Fruit fly (Drosophila melanogaster) whole organism, prepupa: ENCODE results near the gene corn.
A peak's percentile ranks its signal among the peaks of the same experiment; 100 is the strongest.

ENCODE experiments used
- Blimp-1 ChIP-seq: fragments of 200-800 bp; sonication (Bioruptor generic); optimal IDR thresholded peaks from 3 replicates; lab custom pipeline; 2017; ENCODE audit warnings: missing biosample characterization, missing genetic modification characterization, mild to moderate bottlenecking, moderate library complexity, missing genetic modification reagents
- CG10631 ChIP-seq: fragments of 200-800 bp; sonication (Bioruptor generic); optimal IDR thresholded peaks from 2 replicates; lab custom pipeline; 2016; ENCODE audit warnings: missing biosample characterization, missing genetic modification characterization
- CG11762 ChIP-seq: fragments of 200-800 bp; sonication (Bioruptor generic); optimal IDR thresholded peaks from 3 replicates; lab custom pipeline; 2016; ENCODE audit warnings: missing biosample characterization, missing genetic modification characterization; ENCODE audit not compliant: insufficient read depth
- CG11902 ChIP-seq: fragments of 200-800 bp; sonication (Bioruptor generic); optimal IDR thresholded peaks from 3 replicates; lab custom pipeline; 2016; ENCODE audit warnings: missing biosample characterization, missing genetic modification characterization
- CG15336 ChIP-seq: fragments of 200-800 bp; sonication (Bioruptor generic); IDR thresholded peaks from 2 replicates; pipeline ENCODE4 v1.3.6; 2022; ENCODE audit warnings: missing biosample characterization, missing genetic modification characterization
- CG1621 ChIP-seq: fragments of 200-800 bp; sonication (Bioruptor generic); optimal IDR thresholded peaks from 3 replicates; lab custom pipeline; 2018; ENCODE audit warnings: missing biosample characterization, mild to moderate bottlenecking, missing genetic modification characterization
- CG16779 ChIP-seq: fragments of 200-800 bp; sonication (Bioruptor generic); optimal IDR thresholded peaks from 3 replicates; lab custom pipeline; 2017; ENCODE audit warnings: missing biosample characterization, mild to moderate bottlenecking, missing genetic modification characterization
- CG34406 ChIP-seq: fragments of 200-800 bp; sonication (Bioruptor generic); optimal IDR thresholded peaks from 3 replicates; lab custom pipeline; 2016; ENCODE audit warnings: missing biosample characterization, missing genetic modification characterization
- CG3919 ChIP-seq: fragments of 200-800 bp; sonication (Bioruptor generic); optimal IDR thresholded peaks from 3 replicates; lab custom pipeline; 2016; ENCODE audit warnings: missing biosample characterization, missing genetic modification characterization
- CG4318 ChIP-seq: fragments of 200-800 bp; sonication (Bioruptor generic); optimal IDR thresholded peaks from 3 replicates; lab custom pipeline; 2017; ENCODE audit warnings: missing biosample characterization, mild to moderate bottlenecking, missing genetic modification characterization
- CG6163 ChIP-seq: fragments of 200-800 bp; sonication (Bioruptor generic); IDR thresholded peaks from 3 replicates; pipeline ENCODE4 v1.3.6; 2022; ENCODE audit warnings: missing biosample characterization, missing genetic modification characterization
- CG6276 ChIP-seq: fragments of 200-800 bp; sonication (Bioruptor generic); optimal IDR thresholded peaks from 2 replicates; lab custom pipeline; 2017; ENCODE audit warnings: missing biosample characterization, mild to moderate bottlenecking, missing genetic modification characterization
- CG6792 ChIP-seq: fragments of 200-800 bp; sonication (Bioruptor generic); optimal IDR thresholded peaks from 3 replicates; lab custom pipeline; 2016; ENCODE audit warnings: missing biosample characterization, missing genetic modification characterization
- CG6854 ChIP-seq: fragments of 200-800 bp; sonication (Bioruptor generic); optimal IDR thresholded peaks from 2 replicates; lab custom pipeline; 2017; ENCODE audit warnings: missing biosample characterization, mild to moderate bottlenecking, missing genetic modification characterization
- CG8119 ChIP-seq: fragments of 200-800 bp; sonication (Bioruptor generic); IDR thresholded peaks from 3 replicates; pipeline ENCODE4 v1.3.6; 2022; ENCODE audit warnings: missing biosample characterization, missing genetic modification characterization
- CG8319 ChIP-seq: fragments of 200-800 bp; sonication (Bioruptor generic); optimal IDR thresholded peaks from 3 replicates; lab custom pipeline; 2016; ENCODE audit warnings: missing biosample characterization, missing genetic modification characterization
- Eip75B ChIP-seq: fragments of 200-800 bp; sonication (Bioruptor generic); optimal IDR thresholded peaks from 3 replicates; lab custom pipeline; 2016; ENCODE audit warnings: missing biosample characterization, missing genetic modification characterization
- Eip78C ChIP-seq: fragments of 200-800 bp; sonication (Bioruptor generic); peaks from one replicate; lab custom pipeline; 2016; ENCODE audit warnings: missing biosample characterization, missing genetic modification characterization
- Eip93F ChIP-seq: fragments of 200-800 bp; sonication (Bioruptor generic); optimal IDR thresholded peaks from 2 replicates; lab custom pipeline; 2016; ENCODE audit warnings: missing biosample characterization, mild to moderate bottlenecking, missing genetic modification characterization
- Ets96B ChIP-seq: fragments of 200-800 bp; optimal IDR thresholded peaks from 2 replicates; lab custom pipeline; 2019; ENCODE audit warnings: missing biosample characterization, mild to moderate bottlenecking, missing genetic modification characterization, moderate library complexity
- Hr39 ChIP-seq: fragments of 200-800 bp; sonication (Bioruptor generic); optimal IDR thresholded peaks from 2 replicates; lab custom pipeline; 2016; ENCODE audit warnings: missing biosample characterization, missing genetic modification characterization
- Hr4 ChIP-seq: fragments of 200-800 bp; sonication (Bioruptor generic); optimal IDR thresholded peaks from 3 replicates; lab custom pipeline; 2016; ENCODE audit warnings: missing biosample characterization, missing genetic modification characterization
- Lpt ChIP-seq: fragments of 200-800 bp; sonication (Bioruptor generic); optimal IDR thresholded peaks from 3 replicates; lab custom pipeline; 2016; ENCODE audit warnings: missing biosample characterization, missing genetic modification characterization
- Met ChIP-seq: fragments of 200-800 bp; sonication (Bioruptor generic); optimal IDR thresholded peaks from 3 replicates; lab custom pipeline; 2016; ENCODE audit warnings: missing biosample characterization, missing genetic modification characterization
- OdsH ChIP-seq: fragments of 200-800 bp; sonication (Bioruptor generic); optimal IDR thresholded peaks from 3 replicates; lab custom pipeline; 2016; ENCODE audit warnings: missing biosample characterization, missing genetic modification characterization
- Smox ChIP-seq: fragments of 200-800 bp; sonication (Bioruptor generic); optimal IDR thresholded peaks from 3 replicates; lab custom pipeline; 2016; ENCODE audit warnings: missing biosample characterization, missing genetic modification characterization
- Sox15 ChIP-seq: fragments of 200-800 bp; sonication (Bioruptor generic); optimal IDR thresholded peaks from 3 replicates; lab custom pipeline; 2016; ENCODE audit warnings: missing biosample characterization, missing genetic modification characterization
- achi ChIP-seq: fragments of 200-800 bp; sonication (Bioruptor generic); optimal IDR thresholded peaks from 3 replicates; lab custom pipeline; 2016; ENCODE audit warnings: missing biosample characterization, missing genetic modification characterization
- acj6 ChIP-seq: fragments of 200-800 bp; sonication (Bioruptor generic); optimal IDR thresholded peaks from 3 replicates; lab custom pipeline; 2016; ENCODE audit warnings: missing biosample characterization, missing genetic modification characterization
- eg ChIP-seq: fragments of 200-800 bp; sonication (Bioruptor generic); IDR thresholded peaks from 3 replicates; pipeline ENCODE4 v1.3.6; 2022; ENCODE audit warnings: missing biosample characterization, missing genetic modification characterization
- fd59A ChIP-seq: fragments of 200-800 bp; sonication (Bioruptor generic); optimal IDR thresholded peaks from 2 replicates; lab custom pipeline; 2017; ENCODE audit warnings: missing biosample characterization, mild to moderate bottlenecking, missing genetic modification characterization, missing genetic modification reagents
- fd85E ChIP-seq: fragments of 200-800 bp; sonication (Bioruptor generic); optimal IDR thresholded peaks from 3 replicates; lab custom pipeline; 2016; ENCODE audit warnings: missing biosample characterization, missing genetic modification characterization
- fkh ChIP-seq: fragments of 200-800 bp; sonication (Bioruptor generic); optimal IDR thresholded peaks from 3 replicates; lab custom pipeline; 2017; ENCODE audit warnings: missing biosample characterization, mild to moderate bottlenecking, missing genetic modification characterization, moderate library complexity
- lz ChIP-seq: fragments of 200-800 bp; sonication (Bioruptor generic); optimal IDR thresholded peaks from 3 replicates; lab custom pipeline; 2016; ENCODE audit warnings: missing biosample characterization, missing genetic modification characterization
- net ChIP-seq: fragments of 200-800 bp; sonication (Bioruptor generic); optimal IDR thresholded peaks from 3 replicates; lab custom pipeline; 2016; ENCODE audit warnings: missing biosample characterization, missing genetic modification characterization
- salr ChIP-seq, 2 experiments: fragments of 200-800 bp; sonication (Bioruptor generic); optimal IDR thresholded peaks; 3 replicates each; lab custom pipeline; 2016 to 2018; ENCODE audit warnings: missing biosample characterization in 2 of 2, missing genetic modification characterization in 2 of 2, mild to moderate bottlenecking in 1 of 2
- spab ChIP-seq: fragments of 200-800 bp; sonication (Bioruptor generic); optimal IDR thresholded peaks from 2 replicates; lab custom pipeline; 2017; ENCODE audit warnings: missing biosample characterization, mild to moderate bottlenecking, missing genetic modification characterization, missing genetic modification reagents
- svp ChIP-seq: fragments of 200-800 bp; sonication (Bioruptor generic); peaks from one replicate; lab custom pipeline; 2016; ENCODE audit warnings: missing biosample characterization, missing genetic modification characterization

The corn gene

dm6 chr3L:7131447-7131983 lies 25.4 kb downstream of the corn start, which contains the start of gene Acbp2 (continued):
- no peak for TF ChIP-seq CG11762 (GFP tag; lab: Kevin White, UChicago)
- TF ChIP-seq lz (GFP tag; lab: Kevin White, UChicago): no peak
- TF ChIP-seq net: peak; percentile 9
- TF ChIP-seq spab: no peak
- TF ChIP-seq Eip93F: no peak
- TF ChIP-seq Smox (GFP tag; lab: Kevin White, UChicago): no peak
- no peak for TF ChIP-seq Hr39
- no peak for TF ChIP-seq CG1621 (tag; lab: Kevin White, UChicago)
- TF ChIP-seq fd85E (GFP tag; lab: Kevin White, UChicago): no peak
- TF ChIP-seq Met (GFP tag; lab: Kevin White, UChicago): no peak
- no peak for TF ChIP-seq Eip75B (GFP tag; lab: Kevin White, UChicago)
- TF ChIP-seq CG3919 (GFP tag; lab: Kevin White, UChicago): peak; percentile 2
- no peak for TF ChIP-seq Hr4 (GFP tag; lab: Kevin White, UChicago)

- TF ChIP-seq CG34406 (GFP tag; lab: Kevin White, UChicago) (no peak), Eip78C (GFP tag; lab: Kevin White, UChicago) (peak; percentile 3)
These were observed 26.3 kb downstream of the corn start, which contains the start of gene Acbp3 for dm6 chr3L:7130574-7130973. Acbp3 (plus strand) TSS chr3L:7130874.

DNA sequence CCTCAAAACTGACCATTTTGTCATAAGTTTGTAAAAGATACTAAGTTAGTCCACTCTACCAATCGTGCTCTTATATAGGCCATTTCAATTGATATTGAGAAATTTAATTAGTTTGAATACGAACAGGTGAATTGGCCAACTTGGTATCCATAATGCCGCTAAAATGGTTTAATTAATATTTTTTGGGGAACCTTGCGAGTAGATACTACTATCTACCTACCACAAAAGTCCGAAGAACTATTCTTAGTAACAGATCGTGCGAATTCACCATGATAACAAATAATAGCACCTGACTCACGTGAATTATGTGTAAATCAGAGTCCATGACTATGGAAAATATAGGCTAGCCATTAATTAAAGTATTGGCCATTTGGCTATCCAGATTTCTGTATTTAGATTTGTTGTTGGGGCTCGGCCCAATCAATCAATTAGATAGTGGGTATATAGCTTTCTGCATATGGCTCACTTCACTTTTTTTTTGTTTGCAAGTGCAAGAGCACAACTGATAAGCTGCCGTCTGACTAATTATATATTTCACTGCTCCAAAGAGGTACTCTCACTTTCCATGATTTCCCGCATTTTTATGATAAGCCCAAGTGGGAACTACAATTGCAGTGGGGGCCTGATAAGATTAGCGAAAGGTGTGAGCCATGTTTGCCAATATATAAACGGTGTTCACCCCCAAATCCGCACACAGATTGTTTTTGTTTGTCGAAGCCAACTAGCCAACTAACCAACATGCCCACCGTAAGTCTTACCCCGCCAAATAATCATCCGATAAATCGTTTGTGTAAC lies 28.5 kb downstream of the corn start, which contains the start of the genes Acbp4 and Acbp6:
TSS of gene Acbp4 (minus strand) at position 51 of the 795 bp plus-strand sequence.
TSS of gene Acbp6 (plus strand) at position 690 of the 795 bp plus-strand sequence.
- TF ChIP-seq svp (peak; percentile 36), fkh (GFP tag; lab: Kevin White, UChicago) (no peak)

DNA sequence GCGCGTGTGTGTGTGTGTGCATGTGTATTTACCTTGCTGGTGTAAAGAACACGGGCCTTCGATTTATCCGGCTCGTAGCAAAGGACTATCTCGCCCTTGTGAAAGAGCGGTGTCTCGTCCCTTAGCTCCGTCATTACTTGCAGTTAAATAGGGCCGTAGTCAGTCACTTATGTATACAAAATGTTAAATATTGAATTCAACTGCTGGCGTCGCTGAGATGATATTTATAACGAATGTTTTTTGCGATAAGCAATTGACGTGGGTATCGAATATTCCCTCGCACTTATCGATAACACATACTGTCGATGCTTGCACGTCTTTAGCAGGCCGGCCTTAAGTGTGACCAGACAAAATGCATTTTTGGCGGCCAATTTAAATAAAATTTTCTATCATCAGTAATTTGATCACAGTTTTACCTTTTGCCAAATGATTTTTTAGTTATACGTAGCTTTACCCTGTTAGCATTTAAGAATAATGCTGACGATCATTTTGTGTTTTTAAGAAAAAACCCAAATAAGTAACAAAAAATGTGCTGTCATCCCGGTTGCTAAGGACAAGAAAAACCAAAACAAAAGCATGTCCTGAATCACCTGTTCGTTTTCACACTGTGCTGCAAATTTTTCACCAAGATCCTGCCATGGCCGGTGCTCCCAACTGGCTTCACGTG lies 31.5 kb downstream of the corn start, which contains the start of the genes msl-3 and BBS1:
TSS of gene msl-3 (minus strand) at position 245 of the 667 bp plus-strand sequence.
TSS of gene BBS1 (plus strand) at position 617 of the 667 bp plus-strand sequence.
- TF ChIP-seq acj6 (GFP tag; lab: Kevin White, UChicago) (no peak), Eip75B (GFP tag; lab: Kevin White, UChicago) (no peak), fkh (GFP tag; lab: Kevin White, UChicago) (peak; percentile 92)
- TF ChIP-seq, all 60 proteins: peak for 1

dm6 chr3L:7122136-7122535 lies 34.7 kb downstream of the corn start:
- TF ChIP-seq fd85E (GFP tag; lab: Kevin White, UChicago): no peak
- no peak for TF ChIP-seq CG11902
- no peak for TF ChIP-seq Sox15 (GFP tag; lab: Kevin White, UChicago)
- TF ChIP-seq Hr4 (GFP tag; lab: Kevin White, UChicago): no peak
- TF ChIP-seq lz (GFP tag; lab: Kevin White, UChicago): no peak
- TF ChIP-seq eg (GFP tag; lab: Robert Waterston, UW): no peak
- TF ChIP-seq CG6792 (GFP tag; lab: Kevin White, UChicago): no peak
- TF ChIP-seq Eip93F: no peak
- TF ChIP-seq CG10631 (GFP tag; lab: Kevin White, UChicago): no peak
- TF ChIP-seq OdsH (GFP tag; lab: Kevin White, UChicago): no peak
- no peak for TF ChIP-seq CG3919 (GFP tag; lab: Kevin White, UChicago)
- no peak for TF ChIP-seq CG4318
- no peak for TF ChIP-seq Lpt (GFP tag; lab: Kevin White, UChicago)
- TF ChIP-seq CG16779: no peak
- no peak for TF ChIP-seq fkh (GFP tag; lab: Kevin White, UChicago)
- TF ChIP-seq CG6276: no peak
- TF ChIP-seq, all 60 proteins: peak for 0

dm6 chr3L:7115944-7116343 lies 40.9 kb downstream of the corn start:
- TF ChIP-seq CG6163 (GFP tag; lab: Robert Waterston, UW) (no peak), Sox15 (GFP tag; lab: Kevin White, UChicago) (no peak), CG8319 (GFP tag; lab: Kevin White, UChicago) (no peak), CG34406 (GFP tag; lab: Kevin White, UChicago) (no peak), fd59A (GFP tag; lab: Kevin White, UChicago) (no peak), salr (GFP tag; optimal IDR thresholded peaks at IDR 0.05; lab: Kevin White, UChicago) (no peak), CG6854 (GFP tag; lab: Kevin White, UChicago) (no peak), achi (GFP tag; lab: Kevin White, UChicago) (no peak), CG15336 (no peak), CG11902 (no peak), CG4318 (no peak), svp (no peak), Blimp-1 (GFP tag; lab: Kevin White, UChicago) (no peak), acj6 (GFP tag; lab: Kevin White, UChicago) (no peak), CG8119 (no peak), Ets96B (tag; lab: Kevin White, UChicago) (no peak)
